Fruit fly (Drosophila melanogaster): Measurements from ENCODE around the gene Yod1.
A peak's percentile ranks its signal among the peaks of the same experiment; 100 is the strongest.

Yod1 gene

DNA sequence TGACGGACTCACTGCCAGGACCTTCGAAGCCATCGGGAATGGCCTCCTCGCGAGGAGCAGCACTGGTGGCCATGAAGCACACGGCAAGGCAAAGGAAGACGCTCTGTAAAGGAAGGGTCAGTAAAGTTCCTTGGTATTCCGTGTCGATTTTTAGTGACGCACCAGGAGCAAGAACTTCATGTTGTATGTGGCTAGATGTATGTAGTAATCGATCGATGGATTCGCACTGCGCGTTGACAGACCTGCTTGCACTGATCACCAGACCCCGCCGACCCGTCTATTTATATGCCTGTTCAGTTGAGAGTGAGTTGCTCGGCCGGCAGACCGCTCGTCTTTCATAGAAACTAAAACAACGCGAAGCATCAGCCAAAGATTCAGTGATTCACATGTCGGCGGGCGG, 705 bp upstream of the Yod1 start, which contains the start of gene CG15213:
CG15213 (minus strand) TSS at position 255 of the 400 bp plus-strand sequence.
- TF ChIP-seq jigr1 (GFP tag; IDR thresholded peaks at IDR 0.05) (no peak), CG10431 (GFP tag; optimal IDR thresholded peaks at IDR 0.05) (no peak), fd64A (GFP tag; optimal IDR thresholded peaks at IDR 0.05) (no peak), CG13775 (GFP tag; optimal IDR thresholded peaks at IDR 0.05) (no peak), ase (GFP tag; IDR thresholded peaks at IDR 0.05) (no peak), CG10267 (tag; optimal IDR thresholded peaks at IDR 0.05) (no peak), CG6272 (GFP tag; IDR thresholded peaks at IDR 0.05) (0 out of 2 replicates have a peak, but pooled peaks have one; percentile 9), gce (GFP tag; IDR thresholded peaks at IDR 0.05) (0 out of 3 replicates have a peak, but pooled peaks have one; percentile 20), hth (optimal IDR thresholded peaks at IDR 0.05) (no peak), Nf-YC (tag; optimal IDR thresholded peaks at IDR 0.05) (no peak), CG17328 (GFP tag; IDR thresholded peaks at IDR 0.05) (0 out of 2 replicates have a peak, but pooled peaks have one; percentile 4), CG12744 (GFP tag; optimal IDR thresholded peaks at IDR 0.05) (no peak), ac (GFP tag; optimal IDR thresholded peaks at IDR 0.05) (no peak), CG14965 (GFP tag; optimal IDR thresholded peaks at IDR 0.05; ENCODE audit: borderline replicate concordance) (no peak), CG15269 (tag; optimal IDR thresholded peaks at IDR 0.05) (no peak), Med (GFP tag) (peak; percentile 27), Ets65A (GFP tag) (peak; percentile 91), zen (tag; optimal IDR thresholded peaks at IDR 0.05) (no peak)

DNA sequence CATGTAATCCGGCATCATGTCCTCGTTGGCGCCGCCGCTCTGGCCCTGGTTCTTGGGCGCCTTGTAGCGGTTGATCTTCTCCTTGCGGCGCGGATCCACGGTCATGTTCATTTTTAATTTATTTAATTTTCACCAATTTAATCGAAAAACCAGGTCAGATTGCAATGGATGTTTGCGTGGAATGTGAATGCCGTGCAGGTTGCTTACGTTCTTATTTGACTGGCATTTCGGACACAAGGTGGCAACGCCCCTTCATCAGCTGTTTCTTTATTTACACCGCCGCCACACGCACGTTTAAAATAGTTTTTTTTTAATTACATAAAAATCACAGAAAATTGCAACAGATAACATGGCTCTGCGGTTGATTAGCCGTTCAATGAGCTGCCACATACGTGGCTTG, 2.5 kb downstream of the Yod1 start, which contains the start of the genes CG10674 and CG4611:
CG10674 (minus strand) TSS at position 170 of the 400 bp plus-strand sequence.
CG4611 (plus strand) TSS at position 254 of the 400 bp plus-strand sequence.
- TF ChIP-seq sr (GFP tag; IDR thresholded peaks at IDR 0.05), result no peak
- no peak for TF ChIP-seq ro (GFP tag; IDR thresholded peaks at IDR 0.05)
- no peak for TF ChIP-seq CG43689 (GFP tag; IDR thresholded peaks at IDR 0.05)
- peak; percentile 27 for TF ChIP-seq BEAF-32 (GFP tag; optimal IDR thresholded peaks at IDR 0.05)
- no peak for TF ChIP-seq hb (GFP tag; IDR thresholded peaks at IDR 0.05; ENCODE audit: partially characterized antibody)
- peak; percentile 20 for TF ChIP-seq trem (tag; optimal IDR thresholded peaks at IDR 0.05)
- TF ChIP-seq zfh1 (GFP tag; IDR thresholded peaks at IDR 0.05), result no peak
- TF ChIP-seq ash1 (GFP tag; optimal IDR thresholded peaks at IDR 0.05), result no peak
- peak; percentile 73 for TF ChIP-seq MESR4 (GFP tag; optimal IDR thresholded peaks at IDR 0.05)
- no peak for TF ChIP-seq Vsx1 (GFP tag; optimal IDR thresholded peaks at IDR 0.05)
- TF ChIP-seq CG1603 (tag; optimal IDR thresholded peaks at IDR 0.05), result peak; percentile 39
- 0 out of 3 replicates have a peak, but pooled peaks have one; percentile 23 for TF ChIP-seq CG16813 (GFP tag; IDR thresholded peaks at IDR 0.05; ENCODE audit: partially characterized antibody)
- peak; percentile 13 for TF ChIP-seq Dad (GFP tag; optimal IDR thresholded peaks at IDR 0.05)
- no peak for TF ChIP-seq CG17568 (GFP tag; optimal IDR thresholded peaks at IDR 0.05)
- TF ChIP-seq E2f2 (GFP tag; IDR thresholded peaks at IDR 0.05), result peak; percentile 65
- no peak for TF ChIP-seq Awh (GFP tag; IDR thresholded peaks at IDR 0.05)
- no peak for TF ChIP-seq tgo (GFP tag; IDR thresholded peaks at IDR 0.05)
- no peak for TF ChIP-seq CG32767 (GFP tag; IDR thresholded peaks at IDR 0.05)
- TF ChIP-seq CG13775 (GFP tag; optimal IDR thresholded peaks at IDR 0.05), result no peak
- TF ChIP-seq Med (GFP tag), result peak; percentile 70
- no peak for TF ChIP-seq Ets65A (GFP tag)
- TF ChIP-seq tup (GFP tag; optimal IDR thresholded peaks at IDR 0.05), result no peak
- no peak for TF ChIP-seq z (GFP tag; IDR thresholded peaks at IDR 0.05)
- no peak for TF ChIP-seq Usf (GFP tag; optimal IDR thresholded peaks at IDR 0.05)
- no peak for TF ChIP-seq CG18262 (tag; optimal IDR thresholded peaks at IDR 0.05)
- TF ChIP-seq CG9876 (GFP tag; optimal IDR thresholded peaks at IDR 0.05), result no peak
- no peak for TF ChIP-seq salm (tag; optimal IDR thresholded peaks at IDR 0.05)
- TF ChIP-seq Antp (GFP tag; optimal IDR thresholded peaks at IDR 0.05), result no peak
- no peak for TF ChIP-seq Hr51 (GFP tag; optimal IDR thresholded peaks at IDR 0.05)
- TF ChIP-seq CG9727 (GFP tag; optimal IDR thresholded peaks at IDR 0.05), result no peak
- TF ChIP-seq Sox102F (GFP tag; optimal IDR thresholded peaks at IDR 0.05), result no peak
- peak; percentile 43 for TF ChIP-seq HmgZ (tag; optimal IDR thresholded peaks at IDR 0.05)
- TF ChIP-seq CG31224 (GFP tag; IDR thresholded peaks at IDR 0.05), result no peak
- TF ChIP-seq Dfd (GFP tag; optimal IDR thresholded peaks at IDR 0.05), result no peak
- TF ChIP-seq CG1647 (GFP tag; optimal IDR thresholded peaks at IDR 0.05), result no peak
- TF ChIP-seq Dp (GFP tag; optimal IDR thresholded peaks at IDR 0.05), result peak; percentile 56

All from whole organism, embryonic.